Fruit fly (Drosophila melanogaster) whole organism: ENCODE data around the gene CG42272.

Source experiments
- CG8478 ChIP-seq: fragments of >200 bp; optimal IDR thresholded peaks from 2 replicates; lab custom pipeline; 2018; ENCODE audit warnings: inconsistent platforms
- Dll ChIP-seq: fragments of >200 bp; optimal IDR thresholded peaks from 2 replicates; lab custom pipeline; 2017
- EcR ChIP-seq, 2 experiments: fragments of >200 bp; optimal IDR thresholded peaks; 2 replicates each; lab custom pipeline; 2017; ENCODE audit warnings: missing biosample characterization in 2 of 2, missing genetic modification characterization in 2 of 2, missing genetic modification reagents in 2 of 2
- pan ChIP-seq: fragments of >200 bp; optimal IDR thresholded peaks from 2 replicates; lab custom pipeline; 2017
- psq ChIP-seq: fragments of >200 bp; optimal IDR thresholded peaks from 2 replicates; lab custom pipeline; 2017
- usp ChIP-seq: fragments of >200 bp; optimal IDR thresholded peaks from 2 replicates; lab custom pipeline; 2017; ENCODE audit warnings: missing biosample characterization, missing genetic modification characterization, mixed read lengths

Gene CG42272

dm6 chr3L:5807370-5808100 lies 4.7 kb downstream of the CG42272 start:
- TF ChIP-seq usp (no peak), CG8478 (no peak), psq (no peak), pan (lab: Kevin White, UChicago) (no peak), Dll (lab: Kevin White, UChicago) (no peak), EcR (GFP tag; optimal IDR thresholded peaks at IDR 0.05; lab: Kevin White, UChicago) (no peak)

dm6 chr3L:5808101-5808433 lies 5.2 kb downstream of the CG42272 start:
- TF ChIP-seq Dll (lab: Kevin White, UChicago) = no peak
- TF ChIP-seq usp = no peak
- TF ChIP-seq pan (lab: Kevin White, UChicago) = no peak
- no peak for TF ChIP-seq CG8478
- TF ChIP-seq EcR (GFP tag; optimal IDR thresholded peaks at IDR 0.05; lab: Kevin White, UChicago) = no peak
- TF ChIP-seq psq = no peak

- TF ChIP-seq pan (lab: Kevin White, UChicago) (peak; percentile 18), EcR (GFP tag; optimal IDR thresholded peaks at IDR 0.05; lab: Kevin White, UChicago) (no peak), Dll (lab: Kevin White, UChicago) (no peak)
Observed at dm6 chr3L:5808540-5809200, 5.8 kb downstream of the CG42272 start.

- TF ChIP-seq usp (no peak), psq (no peak), pan (lab: Kevin White, UChicago) (no peak), CG8478 (no peak), EcR (GFP tag; optimal IDR thresholded peaks at IDR 0.05; lab: Kevin White, UChicago) (no peak), Dll (lab: Kevin White, UChicago) (no peak)
Observed at dm6 chr3L:5809201-5809584, 6.4 kb downstream of the CG42272 start.

dm6 chr3L:5809642-5810279 lies 6.9 kb downstream of the CG42272 start:
- no peak for TF ChIP-seq EcR (GFP tag; optimal IDR thresholded peaks at IDR 0.05; lab: Kevin White, UChicago)
- TF ChIP-seq usp = no peak
- no peak for TF ChIP-seq psq
- TF ChIP-seq CG8478 = no peak
- TF ChIP-seq Dll (lab: Kevin White, UChicago) = no peak
- no peak for TF ChIP-seq pan (lab: Kevin White, UChicago)

dm6 chr3L:5810633-5811341 lies 8.0 kb downstream of the CG42272 start, which contains the start of the genes S6k and kri:
S6k (minus strand) TSS chr3L:5810931.
kri (plus strand) TSS chr3L:5810973.
- TF ChIP-seq Dll (lab: Kevin White, UChicago) = no peak
- no peak for TF ChIP-seq CG8478
- TF ChIP-seq EcR (GFP tag; optimal IDR thresholded peaks at IDR 0.05; lab: Kevin White, UChicago) = no peak
- TF ChIP-seq psq = no peak
- TF ChIP-seq pan (lab: Kevin White, UChicago) = no peak
- TF ChIP-seq usp = no peak

- TF ChIP-seq CG8478 (no peak), usp (no peak), Dll (lab: Kevin White, UChicago) (no peak), pan (lab: Kevin White, UChicago) (no peak), EcR (GFP tag; optimal IDR thresholded peaks at IDR 0.05; lab: Kevin White, UChicago) (no peak), psq (no peak)
Observed at dm6 chr3L:5813016-5813415, 10.2 kb downstream of the CG42272 start, which contains the start of gene mad2. mad2 (minus strand) TSS chr3L:5813093.

dm6 chr3L:5817177-5817576 lies 14.3 kb downstream of the CG42272 start:
- TF ChIP-seq psq (no peak), EcR (GFP tag; optimal IDR thresholded peaks at IDR 0.05; lab: Kevin White, UChicago) (no peak), CG8478 (no peak), pan (lab: Kevin White, UChicago) (no peak), usp (no peak), Dll (lab: Kevin White, UChicago) (no peak)

- TF ChIP-seq Dll (lab: Kevin White, UChicago) (no peak), pan (lab: Kevin White, UChicago) (no peak), psq (no peak), CG8478 (no peak), usp (no peak), EcR (GFP tag; optimal IDR thresholded peaks at IDR 0.05; lab: Kevin White, UChicago) (no peak)
Observed at dm6 chr3L:5819310-5819709, 16.5 kb downstream of the CG42272 start.

dm6 chr3L:5820039-5820438 lies 17.2 kb downstream of the CG42272 start:
- TF ChIP-seq Dll (lab: Kevin White, UChicago) (no peak), CG8478 (no peak), pan (lab: Kevin White, UChicago) (no peak), psq (no peak), usp (no peak)

- TF ChIP-seq Dll (lab: Kevin White, UChicago) = no peak
Observed at dm6 chr3L:5820793-5821192, 18.0 kb downstream of the CG42272 start.

- TF ChIP-seq usp (no peak), CG8478 (no peak), pan (lab: Kevin White, UChicago) (no peak), psq (no peak), Dll (lab: Kevin White, UChicago) (no peak), EcR (GFP tag; optimal IDR thresholded peaks at IDR 0.05; lab: Kevin White, UChicago) (no peak)
Observed at dm6 chr3L:5821506-5821905, 18.7 kb downstream of the CG42272 start.
